Fruit fly (Drosophila melanogaster): ENCODE data around the gene Sod1.

Gene Sod1

dm6 chr3L:11123598-11124284 is 10.2 kb upstream of the Sod1 start (continued):
- TF ChIP-seq onecut (GFP tag; IDR thresholded peaks at IDR 0.05) = peak; percentile 92
- TF ChIP-seq Ets65A (GFP tag) = no peak
- no peak for TF ChIP-seq CG11093 (GFP tag; IDR thresholded peaks at IDR 0.05)

DNA sequence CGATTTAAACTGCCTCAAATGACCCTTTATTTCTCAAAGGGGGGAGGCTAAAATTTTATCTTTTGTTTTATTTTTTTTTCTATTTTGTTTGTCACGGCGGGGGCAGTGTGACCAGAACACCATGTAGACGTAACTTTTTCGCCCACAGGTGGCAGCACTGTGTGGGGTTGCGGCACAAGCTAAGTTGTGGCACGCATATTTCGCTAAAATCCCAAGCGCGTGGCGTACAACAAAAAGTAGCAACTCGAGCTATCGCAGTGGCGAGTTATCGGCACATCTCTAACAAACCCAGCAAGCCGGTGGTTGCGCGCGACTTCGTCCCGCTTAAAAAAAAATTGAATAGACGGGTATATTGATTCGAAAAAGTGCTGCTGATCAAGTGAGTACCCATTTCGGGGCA is 9.5 kb upstream of the Sod1 start, which contains the start of the genes Ufd1 and NaPi-III:
Gene Ufd1 (minus strand): TSS at position 129 of the 400 bp plus-strand sequence.
Gene NaPi-III (plus strand): TSS at position 261 of the 400 bp plus-strand sequence.
- TF ChIP-seq CG2875 (GFP tag; optimal IDR thresholded peaks at IDR 0.05) = no peak
- TF ChIP-seq Oli (tag; optimal IDR thresholded peaks at IDR 0.05) = no peak
- no peak for TF ChIP-seq eve (GFP tag; optimal IDR thresholded peaks at IDR 0.05)
- TF ChIP-seq Eip74EF (GFP tag; optimal IDR thresholded peaks at IDR 0.05) = no peak
- no peak for TF ChIP-seq ap (GFP tag; IDR thresholded peaks at IDR 0.05)
- no peak for TF ChIP-seq dati (GFP tag; IDR thresholded peaks at IDR 0.05)
- TF ChIP-seq grau (tag; optimal IDR thresholded peaks at IDR 0.05) = peak; percentile 46
- TF ChIP-seq Rx (GFP tag; IDR thresholded peaks at IDR 0.05) = no peak
- TF ChIP-seq CG1603 (tag; optimal IDR thresholded peaks at IDR 0.05) = peak; percentile 94
- no peak for TF ChIP-seq CG7271 (tag; optimal IDR thresholded peaks at IDR 0.05)
- peak; percentile 94 for TF ChIP-seq pita (GFP tag; optimal IDR thresholded peaks at IDR 0.05)
- no peak for TF ChIP-seq cad (GFP tag; optimal IDR thresholded peaks at IDR 0.05)
- no peak for TF ChIP-seq CG1233 (GFP tag; optimal IDR thresholded peaks at IDR 0.05)
- TF ChIP-seq pan (optimal IDR thresholded peaks at IDR 0.05) = no peak
- no peak for TF ChIP-seq pan (GFP tag; optimal IDR thresholded peaks at IDR 0.05 in 1 of 2, IDR thresholded peaks at IDR 0.05 in 1 of 2)
- TF ChIP-seq twi (tag; optimal IDR thresholded peaks at IDR 0.05) = no peak
- peak; percentile 44; the same call in 1 of the 2 replicates for TF ChIP-seq sisA (GFP tag; IDR thresholded peaks at IDR 0.05)
- TF ChIP-seq ac (GFP tag; optimal IDR thresholded peaks at IDR 0.05) = no peak
- TF ChIP-seq CG4328 (GFP tag; optimal IDR thresholded peaks at IDR 0.05) = no peak
- peak; percentile 41 for TF ChIP-seq nerfin-1 (tag; optimal IDR thresholded peaks at IDR 0.05)
- peak; percentile 78 for TF ChIP-seq p53 (GFP tag; optimal IDR thresholded peaks at IDR 0.05)
- TF ChIP-seq CG12155 (GFP tag; optimal IDR thresholded peaks at IDR 0.05) = peak; percentile 56
- TF ChIP-seq Poxn (GFP tag; IDR thresholded peaks at IDR 0.05) = no peak
- peak; percentile 6 for TF ChIP-seq gem (tag; optimal IDR thresholded peaks at IDR 0.05)
- peak in 1 of 2 experiments; percentile 72 for TF ChIP-seq insv (GFP tag; optimal IDR thresholded peaks at IDR 0.05)
- no peak for TF ChIP-seq CG4404 (GFP tag; IDR thresholded peaks at IDR 0.05)
- peak; percentile 26 for TF ChIP-seq pnt (GFP tag; optimal IDR thresholded peaks at IDR 0.05)
- no peak for TF ChIP-seq fru (optimal IDR thresholded peaks at IDR 0.05)
- peak; percentile 71; the same call in 1 of the 2 replicates for TF ChIP-seq inv (GFP tag; IDR thresholded peaks at IDR 0.05; ENCODE audit: partially characterized antibody)
- no peak for TF ChIP-seq CG14667 (GFP tag; IDR thresholded peaks at IDR 0.05)
- TF ChIP-seq ATbp (GFP tag; optimal IDR thresholded peaks at IDR 0.05) = no peak
- no peak for TF ChIP-seq slp2 (GFP tag; optimal IDR thresholded peaks at IDR 0.05)
- TF ChIP-seq sd (tag; optimal IDR thresholded peaks at IDR 0.05) = peak; percentile 77
- TF ChIP-seq nau (GFP tag; optimal IDR thresholded peaks at IDR 0.05) = no peak
- 0 out of 2 replicates have a peak, but pooled peaks have one; percentile 11 for TF ChIP-seq Adf1 (GFP tag; IDR thresholded peaks at IDR 0.05)
- no peak for TF ChIP-seq mirr (GFP tag; optimal IDR thresholded peaks at IDR 0.05)
- no peak for TF ChIP-seq C15 (GFP tag; IDR thresholded peaks at IDR 0.05)
- no peak for TF ChIP-seq tll (GFP tag; optimal IDR thresholded peaks at IDR 0.05)
- no peak for TF ChIP-seq CG12942 (GFP tag; optimal IDR thresholded peaks at IDR 0.05)
- peak; percentile 56 for TF ChIP-seq CG14441 (GFP tag; IDR thresholded peaks at IDR 0.05)
- no peak for TF ChIP-seq CG7372 (GFP tag; IDR thresholded peaks at IDR 0.05)
- TF ChIP-seq odd (GFP tag; optimal IDR thresholded peaks at IDR 0.05) = no peak
- no peak for TF ChIP-seq az2 (GFP tag; optimal IDR thresholded peaks at IDR 0.05)
- peak; percentile 68 for TF ChIP-seq sob (GFP tag; IDR thresholded peaks at IDR 0.05)
- no peak for TF ChIP-seq sens-2 (GFP tag; IDR thresholded peaks at IDR 0.05)
- TF ChIP-seq CG31365 (tag; optimal IDR thresholded peaks at IDR 0.05) = no peak

All from whole organism, embryonic.